Fruit fly (Drosophila melanogaster): ENCODE results near the gene CG2865.

dm6 chrX:2297428-2298200 lies 4.4 kb upstream of the CG2865 start:
- TF ChIP-seq Hr96 (GFP tag; optimal IDR thresholded peaks at IDR 0.05) = peak; percentile 80
- peak; percentile 66 for TF ChIP-seq cic (GFP tag; optimal IDR thresholded peaks at IDR 0.05)
- peak; percentile 98 for TF ChIP-seq pad (GFP tag; optimal IDR thresholded peaks at IDR 0.05)
- TF ChIP-seq CG11617 (GFP tag; optimal IDR thresholded peaks at IDR 0.05) = peak; percentile 71
- TF ChIP-seq kay (GFP tag; ENCODE audit: borderline replicate concordance) = no peak
- TF ChIP-seq Crg-1 (GFP tag; optimal IDR thresholded peaks at IDR 0.05) = peak; percentile 90
- peak; percentile 43 for TF ChIP-seq tj (GFP tag; optimal IDR thresholded peaks at IDR 0.05)
- TF ChIP-seq Mnt (GFP tag; optimal IDR thresholded peaks at IDR 0.05) = peak; percentile 79
